Worm (Caenorhabditis elegans): ENCODE data around the gene F58H1.6.

F58H1.6 gene

DNA sequence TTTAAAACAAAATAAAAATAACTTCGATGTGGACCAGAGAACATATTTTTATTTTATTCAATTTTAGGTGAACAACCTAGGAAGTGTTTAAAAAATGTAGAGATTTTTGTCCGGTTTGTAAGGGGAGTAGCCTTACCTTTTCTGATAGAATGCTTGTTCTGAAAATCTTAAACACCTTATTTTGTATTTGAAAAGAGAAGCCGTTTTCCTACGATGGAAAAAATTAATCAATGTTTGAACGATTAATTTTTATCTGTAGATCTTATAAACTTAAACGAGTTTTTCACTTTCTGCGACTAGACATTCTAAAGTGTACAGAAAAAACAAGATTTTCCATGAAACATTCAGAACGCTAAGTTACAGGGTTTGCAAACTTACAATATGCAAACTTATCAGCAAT is at the start of gene F58H1.6:
F58H1.6 (plus strand) TSS at position 301 of the 400 bp plus-strand sequence.
- no peak for TF ChIP-seq drap-1 (GFP tag; optimal IDR thresholded peaks at IDR 0.05)
- no peak for TF ChIP-seq sem-2 (GFP tag; optimal IDR thresholded peaks at IDR 0.05)
- no peak for TF ChIP-seq mab-5 (tag; optimal IDR thresholded peaks at IDR 0.05)
- no peak for TF ChIP-seq mep-1 (tag; optimal IDR thresholded peaks at IDR 0.05)
- no peak for TF ChIP-seq unc-120 (tag; optimal IDR thresholded peaks at IDR 0.05; ENCODE audit: poor library complexity, severe bottlenecking)
- no peak for TF ChIP-seq unc-62 (GFP tag; optimal IDR thresholded peaks at IDR 0.05)
- TF ChIP-seq ham-2 (GFP tag; optimal IDR thresholded peaks at IDR 0.05), result no peak

- TF ChIP-seq hlh-1 (tag; optimal IDR thresholded peaks at IDR 0.05) (no peak), drap-1 (GFP tag; optimal IDR thresholded peaks at IDR 0.05) (no peak), ces-1 (GFP tag; optimal IDR thresholded peaks at IDR 0.05) (no peak), zip-8 (tag; optimal IDR thresholded peaks at IDR 0.05) (no peak), nhr-2 (tag; optimal IDR thresholded peaks at IDR 0.05) (no peak), ceh-83 (GFP tag; optimal IDR thresholded peaks at IDR 0.05) (no peak), unc-120 (tag; optimal IDR thresholded peaks at IDR 0.05; ENCODE audit: poor library complexity, severe bottlenecking) (no peak), blmp-1 (tag; optimal IDR thresholded peaks at IDR 0.05) (no peak), sptf-1 (tag; optimal IDR thresholded peaks at IDR 0.05) (no peak), lin-13 (tag; optimal IDR thresholded peaks at IDR 0.05) (no peak), M03D4.4 (tag; optimal IDR thresholded peaks at IDR 0.05) (no peak)
Observed at ce11 chrV:11893975-11894374, 48.5 kb upstream of the F58H1.6 start, which contains the start of gene K12G11.6. Gene K12G11.6, plus strand, starts transcription at chrV:11894331.

- TF ChIP-seq unc-120 (tag; optimal IDR thresholded peaks at IDR 0.05; ENCODE audit: poor library complexity, severe bottlenecking) (no peak), lin-13 (tag; optimal IDR thresholded peaks at IDR 0.05) (peak; percentile 25), nhr-2 (tag; optimal IDR thresholded peaks at IDR 0.05) (no peak), tbx-8 (GFP tag; optimal IDR thresholded peaks at IDR 0.05) (no peak), mep-1 (tag; optimal IDR thresholded peaks at IDR 0.05) (peak; percentile 50), nhr-12 (tag; optimal IDR thresholded peaks at IDR 0.05) (peak; percentile 32)
Observed at ce11 chrV:11896322-11896898, 46.0 kb upstream of the F58H1.6 start.

DNA sequence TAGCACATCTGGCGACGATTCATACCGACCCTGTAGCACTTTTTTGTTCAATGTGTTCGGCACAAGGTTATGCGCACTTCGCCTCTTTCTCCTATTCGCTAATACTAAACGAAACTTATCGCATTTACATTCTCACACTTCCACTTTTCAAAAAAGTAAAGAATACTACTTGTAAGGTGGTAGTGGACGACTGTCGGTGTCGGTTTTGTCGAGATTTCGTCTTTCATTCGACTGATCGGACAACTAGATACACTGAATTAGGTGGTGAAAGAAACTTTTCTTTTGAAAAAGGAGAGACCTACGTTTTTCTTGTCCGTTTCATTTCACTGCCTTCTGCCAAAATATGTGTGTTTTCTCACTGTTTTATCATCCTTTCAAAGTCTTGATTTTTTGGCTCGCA is 44.8 kb upstream of the F58H1.6 start:
- TF ChIP-seq M03D4.4 (tag; optimal IDR thresholded peaks at IDR 0.05) (no peak), ceh-43 (GFP tag; optimal IDR thresholded peaks at IDR 0.05) (no peak), nhr-76 (tag; optimal IDR thresholded peaks at IDR 0.05) (no peak), ces-1 (GFP tag; optimal IDR thresholded peaks at IDR 0.05) (no peak), mab-5 (tag; optimal IDR thresholded peaks at IDR 0.05) (no peak), ceh-39 (tag; optimal IDR thresholded peaks at IDR 0.05) (no peak), ceh-83 (GFP tag; optimal IDR thresholded peaks at IDR 0.05) (no peak), mls-2 (tag; optimal IDR thresholded peaks at IDR 0.05) (no peak), lsy-2 (tag; optimal IDR thresholded peaks at IDR 0.05) (no peak), nhr-28 (tag; optimal IDR thresholded peaks at IDR 0.05) (no peak), nhr-2 (tag; optimal IDR thresholded peaks at IDR 0.05) (no peak), blmp-1 (tag; optimal IDR thresholded peaks at IDR 0.05) (no peak)

ce11 chrV:11899149-11899548 is 43.3 kb upstream of the F58H1.6 start, which contains the start of gene sma-1:
Gene sma-1, plus strand, starts transcription at chrV:11899449.
- TF ChIP-seq nhr-12 (tag; optimal IDR thresholded peaks at IDR 0.05), result no peak
- peak; percentile 15 for TF ChIP-seq blmp-1 (tag; optimal IDR thresholded peaks at IDR 0.05)
- TF ChIP-seq elt-1 (tag; optimal IDR thresholded peaks at IDR 0.05; ENCODE audit: borderline replicate concordance, insufficient read depth), result peak; percentile 12

DNA sequence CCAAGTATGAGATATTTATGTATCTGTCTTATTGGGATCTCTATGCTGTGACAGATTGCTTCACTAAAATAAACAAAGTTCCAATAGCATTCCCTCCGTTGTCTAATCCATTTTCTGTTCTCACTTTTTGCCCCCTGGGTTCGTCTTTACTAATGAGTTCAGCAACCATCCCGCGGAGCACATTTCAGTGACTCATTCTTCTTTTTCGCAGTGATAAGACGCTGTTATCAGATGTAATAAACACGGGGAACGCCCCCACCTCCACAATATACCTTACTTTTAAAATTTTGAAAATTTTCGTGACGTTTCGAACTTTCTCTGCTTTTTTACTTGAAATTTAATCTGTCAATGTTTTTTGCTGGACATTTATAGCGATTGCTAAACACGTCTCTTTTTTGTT is 42.3 kb upstream of the F58H1.6 start:
- no peak for TF ChIP-seq tbx-8 (GFP tag; optimal IDR thresholded peaks at IDR 0.05)
- no peak for TF ChIP-seq nhr-2 (tag; optimal IDR thresholded peaks at IDR 0.05)
- no peak for TF ChIP-seq cnd-1 (tag; optimal IDR thresholded peaks at IDR 0.05)

- TF ChIP-seq unc-120 (tag; optimal IDR thresholded peaks at IDR 0.05; ENCODE audit: poor library complexity, severe bottlenecking) (no peak), nhr-28 (tag; optimal IDR thresholded peaks at IDR 0.05) (no peak), mls-2 (tag; optimal IDR thresholded peaks at IDR 0.05) (no peak), hlh-1 (tag; optimal IDR thresholded peaks at IDR 0.05) (no peak), nhr-12 (tag; optimal IDR thresholded peaks at IDR 0.05) (no peak), cnd-1 (tag; optimal IDR thresholded peaks at IDR 0.05) (no peak)
Observed at ce11 chrV:11901260-11901659, 41.2 kb upstream of the F58H1.6 start.
